Fruit fly (Drosophila melanogaster) S2 (cell line): Measurements from ENCODE around the gene Gr89a.

ENCODE experiments used
- CG8478 ChIP-seq: fragments of >200 bp; optimal IDR thresholded peaks from 2 replicates; lab custom pipeline; 2018
- CTCF ChIP-seq, 2 experiments: fragments of >200 bp; optimal IDR thresholded peaks; 2 replicates each; lab custom pipeline; 2018

- TF ChIP-seq CG8478 (lab: Kevin White, UChicago), result no peak
- no peak for TF ChIP-seq CTCF (optimal IDR thresholded peaks at IDR 0.05; lab: Kevin White, UChicago)
Measured at dm6 chr3R:16480995-16481394, 17.8 kb downstream of the Gr89a start, which contains the start of gene Dhfr.
